Worm (Caenorhabditis elegans) whole organism, L2 larva: ENCODE measurements around the gene K10F12.7.

Experiments
- ama-1 ChIP-seq: fragments of 150-350 bp; optimal IDR thresholded peaks from 2 replicates; lab custom pipeline; 2018; ENCODE audit warnings: inconsistent platforms
- dmd-4 ChIP-seq: sonication (generic microtip); optimal IDR thresholded peaks from 2 replicates; lab custom pipeline; 2017; ENCODE audit warnings: missing biosample characterization, missing genetic modification characterization

DNA sequence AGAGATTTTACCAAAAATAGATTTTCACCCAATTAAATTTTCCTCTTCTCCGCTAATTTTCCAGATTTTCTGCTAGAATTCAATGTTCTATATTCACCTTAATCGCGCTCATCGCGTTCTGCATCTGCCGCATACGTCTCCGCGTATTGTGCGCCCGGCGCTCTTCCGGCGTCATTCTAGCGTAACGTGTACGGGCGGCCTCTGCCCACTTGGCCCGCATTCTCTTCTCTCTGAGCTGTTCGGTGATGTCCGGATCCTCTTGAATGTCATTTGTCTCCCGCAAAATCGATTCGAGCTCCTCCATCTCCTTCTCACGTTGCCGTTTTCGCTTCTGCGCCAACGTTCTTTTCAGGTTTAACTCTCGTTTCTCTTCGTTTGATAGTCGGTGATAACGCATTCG, 35.4 kb downstream of the K10F12.7 start:
- TF ChIP-seq dmd-4 (tag; lab: Kevin White, UChicago): no peak
- no peak for TF ChIP-seq ama-1
